Worm (Caenorhabditis elegans) whole organism, L4/young adult: ENCODE data around the gene tag-77.

Experiments
- dao-5 ChIP-seq: sonication (generic microtip); optimal IDR thresholded peaks from 2 replicates; lab custom pipeline; 2016; ENCODE audit warnings: missing genotype, missing genetic modification characterization, moderate library complexity, missing compliant biosample characterization
- him-1 ChIP-seq: sonication (generic microtip); optimal IDR thresholded peaks from 2 replicates; lab custom pipeline; 2016; ENCODE audit warnings: missing genotype, missing genetic modification reagents, missing genetic modification characterization, missing compliant biosample characterization

- TF ChIP-seq him-1 (tag; lab: Kevin White, UChicago) (no peak), dao-5 (no peak)
These were observed 23.2 kb downstream of the tag-77 start, which contains the start of gene srlf-3 for ce11 chrIV:8487183-8487582.
